Fruit fly (Drosophila melanogaster): ENCODE data around the gene Itgbn.

The Itgbn gene

DNA sequence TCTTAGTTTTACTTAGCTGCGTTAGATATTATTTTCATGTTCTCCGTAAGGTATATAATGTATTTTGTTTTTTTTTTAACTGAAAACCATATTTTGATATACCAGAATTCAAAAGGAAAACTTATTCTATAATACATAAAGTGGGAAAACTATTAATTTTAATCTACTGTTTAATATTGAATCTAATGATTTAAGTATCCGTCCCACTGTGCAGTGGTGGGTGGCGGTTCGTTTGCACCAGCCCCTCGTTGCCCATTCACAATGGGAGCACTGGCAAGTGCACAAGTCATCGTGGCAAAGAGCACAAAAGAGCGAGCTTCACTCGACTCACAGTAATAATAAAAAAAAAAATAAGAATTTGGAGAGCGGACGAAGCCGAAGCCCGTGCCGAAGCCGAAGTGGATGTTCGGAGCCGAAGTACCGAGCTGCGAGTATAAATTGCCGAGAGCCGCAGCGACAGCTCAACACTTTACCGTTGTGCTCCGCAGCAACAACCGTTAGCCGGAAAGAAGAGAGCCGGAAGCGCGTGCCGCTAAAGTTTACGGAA lies 43.7 kb downstream of the Itgbn start, which contains the start of gene CG34136 (continued):
- TF ChIP-seq pnt (GFP tag; optimal IDR thresholded peaks at IDR 0.05) = no peak
- TF ChIP-seq pfk (GFP tag; optimal IDR thresholded peaks at IDR 0.05) = no peak
- no peak; the same call in 1 of the 2 replicates for TF ChIP-seq E2f2 (GFP tag; IDR thresholded peaks at IDR 0.05)
- no peak for TF ChIP-seq CG5245 (GFP tag; optimal IDR thresholded peaks at IDR 0.05)
- TF ChIP-seq zfh2 (GFP tag; optimal IDR thresholded peaks at IDR 0.05) = no peak
- no peak for TF ChIP-seq Sry-δ (GFP tag; optimal IDR thresholded peaks at IDR 0.05)
- no peak for TF ChIP-seq CG4617 (GFP tag; optimal IDR thresholded peaks at IDR 0.05; ENCODE audit: borderline replicate concordance)
- no peak for TF ChIP-seq Dip3 (GFP tag; optimal IDR thresholded peaks at IDR 0.05)
- no peak for TF ChIP-seq sd (tag; optimal IDR thresholded peaks at IDR 0.05)
- no peak for TF ChIP-seq ERR (GFP tag; optimal IDR thresholded peaks at IDR 0.05)
- TF ChIP-seq Kr (GFP tag; optimal IDR thresholded peaks at IDR 0.05) = no peak
- peak; percentile 56 for TF ChIP-seq Six4 (GFP tag; optimal IDR thresholded peaks at IDR 0.05)
- TF ChIP-seq B-H1 (GFP tag; IDR thresholded peaks at IDR 0.05) = no peak
- TF ChIP-seq knrl (GFP tag; IDR thresholded peaks at IDR 0.05; ENCODE audit: partially characterized antibody) = no peak
- no peak for TF ChIP-seq nerfin-2 (GFP tag; IDR thresholded peaks at IDR 0.05; ENCODE audit: partially characterized antibody)
- peak; percentile 24 for TF ChIP-seq CG17829 (tag; optimal IDR thresholded peaks at IDR 0.05)
- TF ChIP-seq stwl (tag; optimal IDR thresholded peaks at IDR 0.05) = no peak
- TF ChIP-seq ftz-f1 (GFP tag; optimal IDR thresholded peaks at IDR 0.05) = no peak
- TF ChIP-seq CG11093 (GFP tag; IDR thresholded peaks at IDR 0.05) = no peak
- TF ChIP-seq zf30C (GFP tag; optimal IDR thresholded peaks at IDR 0.05) = no peak
- TF ChIP-seq repo (GFP tag; optimal IDR thresholded peaks at IDR 0.05) = no peak
- no peak for TF ChIP-seq Elba2 (GFP tag; optimal IDR thresholded peaks at IDR 0.05)
- no peak for TF ChIP-seq TFAM (GFP tag; optimal IDR thresholded peaks at IDR 0.05)
- peak; percentile 26; the same call in 1 of the 2 replicates for TF ChIP-seq E2f1 (GFP tag; IDR thresholded peaks at IDR 0.05)
- TF ChIP-seq CG31365 (tag; optimal IDR thresholded peaks at IDR 0.05) = no peak
- TF ChIP-seq CG11695 (GFP tag; IDR thresholded peaks at IDR 0.05) = 0 out of 3 replicates have a peak, but pooled peaks have one; percentile 39
- TF ChIP-seq CG11723 (GFP tag; optimal IDR thresholded peaks at IDR 0.05) = no peak
- peak; percentile 69 for TF ChIP-seq lab (GFP tag; optimal IDR thresholded peaks at IDR 0.05)
- no peak for TF ChIP-seq CG16815 (GFP tag; optimal IDR thresholded peaks at IDR 0.05)
- no peak for TF ChIP-seq CG2202 (tag; optimal IDR thresholded peaks at IDR 0.05)
- no peak for TF ChIP-seq Taf1 (GFP tag; IDR thresholded peaks at IDR 0.05)
- no peak for TF ChIP-seq CG9932 (GFP tag; IDR thresholded peaks at IDR 0.05)
- no peak for TF ChIP-seq H2.0 (GFP tag; IDR thresholded peaks at IDR 0.05)
- no peak for TF ChIP-seq D19B (GFP tag; optimal IDR thresholded peaks at IDR 0.05)
- TF ChIP-seq CG15269 (tag; optimal IDR thresholded peaks at IDR 0.05) = peak; percentile 45
- no peak for TF ChIP-seq CTCF (GFP tag; optimal IDR thresholded peaks at IDR 0.05)
- TF ChIP-seq CG17359 (tag; optimal IDR thresholded peaks at IDR 0.05) = peak; percentile 56
- no peak for TF ChIP-seq tio (GFP tag; optimal IDR thresholded peaks at IDR 0.05)
- TF ChIP-seq org-1 (GFP tag; optimal IDR thresholded peaks at IDR 0.05) = peak; percentile 33
- no peak for TF ChIP-seq vfl (GFP tag; optimal IDR thresholded peaks at IDR 0.05)
- TF ChIP-seq p53 (GFP tag; optimal IDR thresholded peaks at IDR 0.05) = no peak
- peak; percentile 13 for TF ChIP-seq CG8924 (tag; optimal IDR thresholded peaks at IDR 0.05)
- no peak for TF ChIP-seq cato (GFP tag; optimal IDR thresholded peaks at IDR 0.05; ENCODE audit: borderline replicate concordance)
- TF ChIP-seq BEAF-32 (GFP tag; optimal IDR thresholded peaks at IDR 0.05) = no peak
- 0 out of 2 replicates have a peak, but pooled peaks have one; percentile 20 for TF ChIP-seq unc-4 (GFP tag; IDR thresholded peaks at IDR 0.05; ENCODE audit: partially characterized antibody)
- TF ChIP-seq ewg (GFP tag; optimal IDR thresholded peaks at IDR 0.05) = no peak
- no peak for TF ChIP-seq rib (GFP tag; IDR thresholded peaks at IDR 0.05)
- TF ChIP-seq slbo (GFP tag; IDR thresholded peaks at IDR 0.05) = peak; percentile 60
- peak; percentile 9; the same call in 1 of the 2 replicates for TF ChIP-seq esg (GFP tag; conservative IDR thresholded peaks at IDR 0.05)
- no peak for TF ChIP-seq nerfin-1 (tag; optimal IDR thresholded peaks at IDR 0.05)
- no peak for TF ChIP-seq yki (optimal IDR thresholded peaks at IDR 0.05)
- TF ChIP-seq CrebB (tag; optimal IDR thresholded peaks at IDR 0.05) = no peak

All from whole organism, embryonic.